Worm (Caenorhabditis elegans): ENCODE measurements around the gene str-182.
A peak's percentile ranks its signal among the peaks of the same experiment; 100 is the strongest.

Gene str-182

ce11 chrV:10246443-10246885 lies 13.2 kb upstream of the str-182 start:
- TF ChIP-seq unc-42 (tag; optimal IDR thresholded peaks at IDR 0.05) (peak; percentile 17), nhr-232 (tag; optimal IDR thresholded peaks at IDR 0.05) (no peak), ceh-22 (tag; optimal IDR thresholded peaks at IDR 0.05) (no peak), hlh-30 (tag; optimal IDR thresholded peaks at IDR 0.05; ENCODE audit: insufficient read depth) (peak; percentile 2), ceh-14 (tag; optimal IDR thresholded peaks at IDR 0.05) (no peak), odd-2 (tag; optimal IDR thresholded peaks at IDR 0.05) (no peak), eyg-1 (tag; optimal IDR thresholded peaks at IDR 0.05) (no peak)

ce11 chrV:10245615-10246014 lies 12.4 kb upstream of the str-182 start:
- no peak for TF ChIP-seq fkh-10 (GFP tag; optimal IDR thresholded peaks at IDR 0.05)
- TF ChIP-seq ceh-30 (tag; optimal IDR thresholded peaks at IDR 0.05) = no peak
- no peak for TF ChIP-seq ceh-45 (GFP tag; IDR thresholded peaks at IDR 0.05)
- no peak for TF ChIP-seq K02D7.2 (tag; optimal IDR thresholded peaks at IDR 0.05)
- no peak for TF ChIP-seq pqm-1 (tag; optimal IDR thresholded peaks at IDR 0.05)
- no peak for TF ChIP-seq dmd-4 (tag; optimal IDR thresholded peaks at IDR 0.05; ENCODE audit: borderline replicate concordance)
- TF ChIP-seq syd-9 (tag; optimal IDR thresholded peaks at IDR 0.05) = no peak
- TF ChIP-seq K09A11.1 (tag; optimal IDR thresholded peaks at IDR 0.05; ENCODE audit: insufficient read depth) = no peak
- TF ChIP-seq mec-3 (tag; optimal IDR thresholded peaks at IDR 0.05; ENCODE audit: borderline replicate concordance) = no peak
- TF ChIP-seq lin-11 (tag; optimal IDR thresholded peaks at IDR 0.05) = no peak
- no peak for TF ChIP-seq nhr-232 (tag; optimal IDR thresholded peaks at IDR 0.05)
- no peak for TF ChIP-seq madf-2 (tag; optimal IDR thresholded peaks at IDR 0.05)
- no peak for TF ChIP-seq ceh-24 (tag; optimal IDR thresholded peaks at IDR 0.05)
- no peak for TF ChIP-seq unc-42 (tag; optimal IDR thresholded peaks at IDR 0.05)
- TF ChIP-seq Y22D7AL.16 (tag; optimal IDR thresholded peaks at IDR 0.05) = no peak
- no peak for TF ChIP-seq hlh-6 (tag; optimal IDR thresholded peaks at IDR 0.05)
- TF ChIP-seq hlh-30 (tag; optimal IDR thresholded peaks at IDR 0.05; ENCODE audit: insufficient read depth) = no peak
- TF ChIP-seq eyg-1 (tag; optimal IDR thresholded peaks at IDR 0.05) = no peak
- no peak for TF ChIP-seq ztf-16 (tag; optimal IDR thresholded peaks at IDR 0.05)
- no peak for TF ChIP-seq ceh-34 (tag; optimal IDR thresholded peaks at IDR 0.05)

ce11 chrV:10244018-10244720 lies 10.9 kb upstream of the str-182 start:
- no peak for TF ChIP-seq fax-1 (tag; optimal IDR thresholded peaks at IDR 0.05)
- TF ChIP-seq elt-2 (tag; optimal IDR thresholded peaks at IDR 0.05) = peak; percentile 76

ce11 chrV:10243105-10243504 lies 9.9 kb upstream of the str-182 start, which contains the start of gene C12D8.9:
C12D8.9 (minus strand) TSS chrV:10243205.
- no peak for TF ChIP-seq odd-2 (tag; optimal IDR thresholded peaks at IDR 0.05)
- TF ChIP-seq T23F11.4 (GFP tag; optimal IDR thresholded peaks at IDR 0.05) = no peak
- no peak for TF ChIP-seq mec-3 (tag; optimal IDR thresholded peaks at IDR 0.05; ENCODE audit: borderline replicate concordance)
- no peak for TF ChIP-seq pros-1 (tag; optimal IDR thresholded peaks at IDR 0.05)

ce11 chrV:10241121-10241803 lies 8.0 kb upstream of the str-182 start, which contains the start of the genes C12D8.21 and col-148:
C12D8.21 (minus strand) TSS chrV:10241188.
col-148 (plus strand) TSS chrV:10241753.
- no peak for TF ChIP-seq pros-1 (tag; optimal IDR thresholded peaks at IDR 0.05)
- TF ChIP-seq sox-4 (tag; optimal IDR thresholded peaks at IDR 0.05) = no peak
- TF ChIP-seq ceh-45 (GFP tag; IDR thresholded peaks at IDR 0.05) = no peak
- TF ChIP-seq sdc-2 (tag; optimal IDR thresholded peaks at IDR 0.05) = no peak
- no peak for TF ChIP-seq ets-4 (tag; optimal IDR thresholded peaks at IDR 0.05)
- no peak for TF ChIP-seq fkh-10 (GFP tag; optimal IDR thresholded peaks at IDR 0.05)
- TF ChIP-seq pag-3 (tag; optimal IDR thresholded peaks at IDR 0.05; ENCODE audit: borderline replicate concordance) = no peak
- TF ChIP-seq hlh-13 (GFP tag; optimal IDR thresholded peaks at IDR 0.05) = no peak
- no peak for TF ChIP-seq pqm-1 (tag; optimal IDR thresholded peaks at IDR 0.05)
- no peak for TF ChIP-seq K09A11.1 (tag; optimal IDR thresholded peaks at IDR 0.05; ENCODE audit: insufficient read depth)
- TF ChIP-seq mec-3 (tag; optimal IDR thresholded peaks at IDR 0.05; ENCODE audit: borderline replicate concordance) = no peak
- TF ChIP-seq hlh-30 (tag; optimal IDR thresholded peaks at IDR 0.05; ENCODE audit: insufficient read depth) = no peak
- no peak for TF ChIP-seq ceh-9 (tag; optimal IDR thresholded peaks at IDR 0.05)
- TF ChIP-seq dve-1 (tag; optimal IDR thresholded peaks at IDR 0.05) = no peak
- no peak for TF ChIP-seq eyg-1 (tag; optimal IDR thresholded peaks at IDR 0.05)
- TF ChIP-seq npax-4 (tag; optimal IDR thresholded peaks at IDR 0.05) = no peak

All from whole organism, late embryonic.